Worm (Caenorhabditis elegans) whole organism, midembryonic: ENCODE measurements around the gene K01C8.2.

Source experiments
- flt-1 ChIP-seq: fragments of 200-800 bp; sonication (Bioruptor generic); IDR thresholded peaks from 2 replicates; pipeline ENCODE4 v1.3.6; 2022; ENCODE audit warnings: missing genetic modification characterization, missing compliant biosample characterization
- tab-1 ChIP-seq: fragments of 200-800 bp; sonication (Bioruptor generic); IDR thresholded peaks from 2 replicates; pipeline ENCODE4 v1.3.6; 2022; ENCODE audit warnings: missing genetic modification characterization, missing compliant biosample characterization
- ztf-29 ChIP-seq: fragments of 200-800 bp; sonication (Bioruptor generic); IDR thresholded peaks from 2 replicates; pipeline ENCODE4 v1.3.6; 2022; ENCODE audit warnings: missing genetic modification reagents, missing genetic modification characterization, missing compliant biosample characterization

DNA sequence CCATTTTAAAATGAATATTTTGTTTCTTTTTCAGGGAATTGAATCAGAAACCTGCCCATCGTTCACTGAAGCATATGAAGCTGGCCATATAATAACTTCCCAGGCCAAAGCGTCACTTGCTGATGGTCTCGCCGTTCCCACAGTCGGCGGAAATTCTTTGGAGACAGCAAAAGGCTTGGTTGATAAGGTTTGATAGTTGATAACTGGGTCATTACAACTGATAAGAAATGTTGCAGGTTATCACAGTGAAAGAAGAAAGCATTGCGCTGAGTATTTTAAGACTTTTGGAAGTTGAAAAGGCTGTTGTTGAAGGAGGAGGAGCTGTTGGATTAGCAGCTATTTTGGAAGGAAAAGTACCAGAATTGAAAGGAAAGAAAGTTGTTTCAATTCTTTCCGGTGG, 2.7 kb downstream of the K01C8.2 start:
- no peak for TF ChIP-seq flt-1 (GFP tag; lab: Robert Waterston, UW)
- no peak for TF ChIP-seq tab-1 (GFP tag; lab: Robert Waterston, UW)
- TF ChIP-seq ztf-29: no peak
